2 fruit fly cellular contexts compared by ENCODE assay signal in the genomic region with DNA sequence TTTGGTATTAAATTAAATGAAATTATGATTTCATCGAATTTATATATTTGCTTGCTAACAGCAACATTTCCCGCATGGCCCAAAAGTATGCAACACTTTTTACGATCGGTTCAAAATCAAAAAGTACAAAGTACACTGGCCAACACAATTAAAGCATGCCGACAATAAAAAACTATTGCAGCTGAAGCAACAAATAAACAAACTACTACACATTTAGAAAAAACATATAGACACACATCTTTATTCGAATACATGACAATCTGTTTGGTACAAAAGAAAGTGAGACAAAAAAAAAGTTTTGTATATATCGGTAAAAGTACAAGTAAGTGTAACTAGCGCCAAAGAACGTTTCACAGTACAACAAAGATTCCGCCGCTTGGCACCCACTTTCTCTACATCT.
TF ChIP-seq lines count a peak whose summit lies in the region.

No protein-coding gene starts in this region.

TF ChIP-seq in whole organism, embryonic, 481 proteins besides CTCF, POLR2A, EP300 and RAD21 (continued from another document):
- TF ChIP-seq CG7839 (tag; optimal IDR thresholded peaks at IDR 0.05; lab: Kevin White, UChicago): peak; percentile 14
- TF ChIP-seq CG15269 (tag; optimal IDR thresholded peaks at IDR 0.05; lab: Kevin White, UChicago): peak; percentile 24
- TF ChIP-seq unpg (GFP tag; optimal IDR thresholded peaks at IDR 0.05; lab: Kevin White, UChicago): peak; percentile 17
- TF ChIP-seq sens (GFP tag; lab: Kevin White, UChicago): peak; percentile 76
- peak; percentile 24 for TF ChIP-seq PHDP (tag; optimal IDR thresholded peaks at IDR 0.05; lab: Kevin White, UChicago)
- no peak for TF ChIP-seq wdn (GFP tag; IDR thresholded peaks at IDR 0.05; lab: Robert Waterston, UW)
- peak; percentile 66 for TF ChIP-seq Med (GFP tag; lab: Kevin White, UChicago)
- TF ChIP-seq CG3163 (GFP tag; optimal IDR thresholded peaks at IDR 0.05; lab: Kevin White, UChicago): no peak
- TF ChIP-seq CG2678 (tag; optimal IDR thresholded peaks at IDR 0.05; lab: Kevin White, UChicago): peak; percentile 21
- TF ChIP-seq grau (tag; optimal IDR thresholded peaks at IDR 0.05; lab: Kevin White, UChicago): peak; percentile 7
- peak; percentile 0 for TF ChIP-seq CG13424 (tag; optimal IDR thresholded peaks at IDR 0.05; lab: Kevin White, UChicago)
- no peak for TF ChIP-seq CG16813 (GFP tag; IDR thresholded peaks at IDR 0.05; lab: Robert Waterston, UW; ENCODE audit: partially characterized antibody)
- no peak for TF ChIP-seq hkb (optimal IDR thresholded peaks at IDR 0.05; lab: Kevin White, UChicago)
- peak; percentile 46 for TF ChIP-seq hkb (GFP tag; IDR thresholded peaks at IDR 0.05; lab: Robert Waterston, UW)
- peak; percentile 2 for TF ChIP-seq CG12391 (tag; optimal IDR thresholded peaks at IDR 0.05; lab: Kevin White, UChicago)
- no peak for TF ChIP-seq zen (tag; optimal IDR thresholded peaks at IDR 0.05; lab: Kevin White, UChicago)
- TF ChIP-seq CG13894 (tag; optimal IDR thresholded peaks at IDR 0.05; lab: Kevin White, UChicago): no peak
- peak; percentile 5 for TF ChIP-seq CG17359 (tag; optimal IDR thresholded peaks at IDR 0.05; lab: Kevin White, UChicago)
- TF ChIP-seq vvl (GFP tag; IDR thresholded peaks at IDR 0.05; lab: Robert Waterston, UW): 0 out of 2 replicates have a peak, but pooled peaks have one; percentile 33
- TF ChIP-seq CG17328 (GFP tag; IDR thresholded peaks at IDR 0.05; lab: Robert Waterston, UW): no peak
- TF ChIP-seq stwl (tag; optimal IDR thresholded peaks at IDR 0.05; lab: Kevin White, UChicago): peak; percentile 25
- peak; percentile 11 for TF ChIP-seq lilli (GFP tag; optimal IDR thresholded peaks at IDR 0.05; lab: Kevin White, UChicago)
- TF ChIP-seq bsh (GFP tag; optimal IDR thresholded peaks at IDR 0.05; lab: Kevin White, UChicago): peak in 1 of 2 experiments; percentile 12
- TF ChIP-seq HLH3B (GFP tag; IDR thresholded peaks at IDR 0.05; lab: Robert Waterston, UW): 0 out of 2 replicates have a peak, but pooled peaks have one; percentile 18
- TF ChIP-seq phol (tag; optimal IDR thresholded peaks at IDR 0.05; lab: Kevin White, UChicago): peak; percentile 6
- TF ChIP-seq stc (GFP tag; IDR thresholded peaks at IDR 0.05; lab: Robert Waterston, UW): peak; percentile 11; the same call in 1 of the 2 replicates
- peak; percentile 43 for TF ChIP-seq CG17568 (GFP tag; optimal IDR thresholded peaks at IDR 0.05; lab: Kevin White, UChicago)
- TF ChIP-seq E2f2 (GFP tag; IDR thresholded peaks at IDR 0.05; lab: Robert Waterston, UW): peak; percentile 11; the same call in 1 of the 2 replicates
- no peak for TF ChIP-seq Dp (GFP tag; optimal IDR thresholded peaks at IDR 0.05; lab: Kevin White, UChicago)
- TF ChIP-seq Blimp-1 (GFP tag; optimal IDR thresholded peaks at IDR 0.05; lab: Kevin White, UChicago): peak; percentile 17
- no peak for TF ChIP-seq zfh2 (GFP tag; optimal IDR thresholded peaks at IDR 0.05; lab: Kevin White, UChicago)

TF ChIP-seq in whole organism, prepupa, 60 proteins besides CTCF, POLR2A, EP300 and RAD21 (continued from another document):
- TF ChIP-seq CG3032 (tag; optimal IDR thresholded peaks at IDR 0.05; lab: Kevin White, UChicago) (no peak), CG1621 (tag; optimal IDR thresholded peaks at IDR 0.05; lab: Kevin White, UChicago) (no peak), achi (GFP tag; optimal IDR thresholded peaks at IDR 0.05; lab: Kevin White, UChicago) (no peak), CG3919 (GFP tag; optimal IDR thresholded peaks at IDR 0.05; lab: Kevin White, UChicago) (no peak), Blimp-1 (GFP tag; optimal IDR thresholded peaks at IDR 0.05; lab: Kevin White, UChicago) (no peak), Smox (GFP tag; optimal IDR thresholded peaks at IDR 0.05; lab: Kevin White, UChicago) (peak; percentile 17), CG31627 (GFP tag; optimal IDR thresholded peaks at IDR 0.05; lab: Kevin White, UChicago) (no peak), Hr39 (GFP tag; optimal IDR thresholded peaks at IDR 0.05; lab: Kevin White, UChicago) (no peak), eg (GFP tag; IDR thresholded peaks at IDR 0.05; lab: Robert Waterston, UW) (no peak; the same call in 2 of the 3 replicates), Lpt (GFP tag; optimal IDR thresholded peaks at IDR 0.05; lab: Kevin White, UChicago) (no peak), fd85E (GFP tag; optimal IDR thresholded peaks at IDR 0.05; lab: Kevin White, UChicago) (no peak), Sox15 (GFP tag; optimal IDR thresholded peaks at IDR 0.05; lab: Kevin White, UChicago) (no peak), CG11762 (GFP tag; optimal IDR thresholded peaks at IDR 0.05; lab: Kevin White, UChicago; ENCODE audit: insufficient read depth) (no peak), CG6854 (GFP tag; optimal IDR thresholded peaks at IDR 0.05; lab: Kevin White, UChicago) (no peak), CG16779 (tag; optimal IDR thresholded peaks at IDR 0.05; lab: Kevin White, UChicago) (no peak), Hr4 (GFP tag; optimal IDR thresholded peaks at IDR 0.05; lab: Kevin White, UChicago) (no peak), svp (GFP tag; lab: Kevin White, UChicago) (no peak), topi (GFP tag; optimal IDR thresholded peaks at IDR 0.05; lab: Kevin White, UChicago) (no peak), Eip93F (GFP tag; optimal IDR thresholded peaks at IDR 0.05; lab: Kevin White, UChicago) (no peak), dsx (GFP tag; optimal IDR thresholded peaks at IDR 0.05; lab: Kevin White, UChicago; ENCODE audit: poor library complexity, severe bottlenecking) (no peak), CG10631 (GFP tag; optimal IDR thresholded peaks at IDR 0.05; lab: Kevin White, UChicago) (no peak), pdm3 (GFP tag; optimal IDR thresholded peaks at IDR 0.05; lab: Kevin White, UChicago) (peak; percentile 31), CG34406 (GFP tag; optimal IDR thresholded peaks at IDR 0.05; lab: Kevin White, UChicago) (no peak), Sox14 (GFP tag; optimal IDR thresholded peaks at IDR 0.05; lab: Kevin White, UChicago) (no peak), lz (GFP tag; optimal IDR thresholded peaks at IDR 0.05; lab: Kevin White, UChicago) (peak; percentile 1), CG15336 (GFP tag; IDR thresholded peaks at IDR 0.05; lab: Robert Waterston, UW) (0 out of 2 replicates have a peak, but pooled peaks have one; percentile 13), CG11902 (GFP tag; optimal IDR thresholded peaks at IDR 0.05; lab: Kevin White, UChicago) (no peak), OdsH (GFP tag; optimal IDR thresholded peaks at IDR 0.05; lab: Kevin White, UChicago) (peak; percentile 5), CG8319 (GFP tag; optimal IDR thresholded peaks at IDR 0.05; lab: Kevin White, UChicago) (no peak), Sox102F (GFP tag; optimal IDR thresholded peaks at IDR 0.05; lab: Kevin White, UChicago) (peak; percentile 20), CG8119 (GFP tag; IDR thresholded peaks at IDR 0.05; lab: Robert Waterston, UW) (peak; percentile 31; the same call in 2 of the 3 replicates), CG11294 (GFP tag; IDR thresholded peaks at IDR 0.05; lab: Robert Waterston, UW) (no peak), fd59A (GFP tag; optimal IDR thresholded peaks at IDR 0.05; lab: Kevin White, UChicago) (no peak), esn (GFP tag; optimal IDR thresholded peaks at IDR 0.05; lab: Kevin White, UChicago) (peak; percentile 39), Gug (GFP tag; IDR thresholded peaks at IDR 0.05; lab: Robert Waterston, UW) (no peak), Eip75B (GFP tag; optimal IDR thresholded peaks at IDR 0.05; lab: Kevin White, UChicago) (no peak), acj6 (GFP tag; optimal IDR thresholded peaks at IDR 0.05; lab: Kevin White, UChicago) (no peak), spab (GFP tag; optimal IDR thresholded peaks at IDR 0.05; lab: Kevin White, UChicago) (no peak), net (GFP tag; optimal IDR thresholded peaks at IDR 0.05; lab: Kevin White, UChicago) (peak; percentile 24)
